Worm (Caenorhabditis elegans) whole organism, L1 larva: ENCODE measurements around the gene T28D6.7.

Experiments
- aly-2 ChIP-seq: fragments of 150-350 bp; optimal IDR thresholded peaks from 2 replicates; lab custom pipeline; 2014; ENCODE audit warnings: missing biosample characterization, missing genetic modification characterization
- fkh-4 ChIP-seq: sonication (generic microtip); optimal IDR thresholded peaks from 2 replicates; lab custom pipeline; 2016; ENCODE audit warnings: missing compliant biosample characterization, missing genetic modification characterization, borderline replicate concordance
- hlh-4 ChIP-seq: sonication (generic microtip); optimal IDR thresholded peaks from 2 replicates; lab custom pipeline; 2016; ENCODE audit warnings: mild to moderate bottlenecking, missing genetic modification characterization, missing compliant biosample characterization
- lin-39 ChIP-seq: fragments of 150-350 bp; optimal IDR thresholded peaks from 2 replicates; lab custom pipeline; 2014; ENCODE audit warnings: missing biosample characterization, missing genetic modification reagents, missing genetic modification characterization
- lsy-2 ChIP-seq, 2 experiments: fragments of 150-350 bp; optimal IDR thresholded peaks; 2 replicates each; lab custom pipeline; 2014; ENCODE audit warnings: missing biosample characterization in 2 of 2, missing genetic modification characterization in 2 of 2
- nhr-84 ChIP-seq: sonication (generic microtip); optimal IDR thresholded peaks from 2 replicates; lab custom pipeline; 2017; ENCODE audit warnings: missing biosample characterization, missing genetic modification characterization
- rnt-1 ChIP-seq: sonication (generic microtip); optimal IDR thresholded peaks from 2 replicates; lab custom pipeline; 2016; ENCODE audit warnings: mild to moderate bottlenecking, missing genetic modification characterization, moderate library complexity, missing compliant biosample characterization
- snpc-4 ChIP-seq: fragments of 150-350 bp; optimal IDR thresholded peaks from 2 replicates; lab custom pipeline; 2014; ENCODE audit warnings: missing biosample characterization, missing genetic modification characterization
- unc-86 ChIP-seq: sonication (generic microtip); optimal IDR thresholded peaks from 2 replicates; lab custom pipeline; 2016; ENCODE audit warnings: missing genetic modification characterization, missing compliant biosample characterization

ce11 chrIII:11333032-11333732 lies 13.1 kb downstream of the T28D6.7 start, which contains the start of gene T28D6.5:
- TF ChIP-seq snpc-4 (tag; lab: Kevin White, UChicago) (no peak), hlh-4 (tag; lab: Kevin White, UChicago) (no peak), aly-2 (tag; lab: Kevin White, UChicago) (no peak), nhr-84 (tag; lab: Kevin White, UChicago) (no peak), unc-86 (tag; lab: Kevin White, UChicago) (no peak), rnt-1 (no peak), fkh-4 (no peak), lsy-2 (tag; optimal IDR thresholded peaks at IDR 0.05; lab: Kevin White, UChicago) (no peak), lin-39 (tag; lab: Kevin White, UChicago) (no peak)
